Fruit fly (Drosophila melanogaster) whole organism, adult: Measurements from ENCODE around the gene CG32795.

Experiments used
- CG11617 ChIP-seq: fragments of 200-800 bp; sonication (Bioruptor generic); optimal IDR thresholded peaks from 2 replicates; lab custom pipeline; 2017; ENCODE audit warnings: mild to moderate bottlenecking, missing biosample characterization, missing genetic modification reagents, missing genetic modification characterization
- CG12768 ChIP-seq: fragments of 200-800 bp; sonication (Bioruptor generic); optimal IDR thresholded peaks from 2 replicates; lab custom pipeline; 2017; ENCODE audit warnings: missing biosample characterization, missing genetic modification characterization, mild to moderate bottlenecking, moderate library complexity, missing genetic modification reagents
- CG14711 ChIP-seq: fragments of 200-800 bp; sonication (Bioruptor generic); optimal IDR thresholded peaks from 2 replicates; lab custom pipeline; 2018; ENCODE audit warnings: missing biosample characterization, mild to moderate bottlenecking, missing genetic modification characterization, moderate library complexity
- CG1620 ChIP-seq: fragments of 200-800 bp; sonication (Bioruptor generic); optimal IDR thresholded peaks from 2 replicates; lab custom pipeline; 2016; ENCODE audit warnings: missing biosample characterization, missing genetic modification characterization
- CG33017 ChIP-seq: fragments of 200-800 bp; sonication (Bioruptor generic); optimal IDR thresholded peaks from 2 replicates; lab custom pipeline; 2018; ENCODE audit warnings: missing biosample characterization, mild to moderate bottlenecking, missing genetic modification characterization, moderate library complexity
- CG5204 ChIP-seq: fragments of 200-800 bp; sonication (Bioruptor generic); optimal IDR thresholded peaks from 2 replicates; lab custom pipeline; 2016; ENCODE audit warnings: missing biosample characterization, missing genetic modification characterization
- CG7045 ChIP-seq: fragments of 200-800 bp; sonication (Bioruptor generic); optimal IDR thresholded peaks from 2 replicates; lab custom pipeline; 2017; ENCODE audit warnings: missing biosample characterization, mild to moderate bottlenecking, missing genetic modification characterization
- CG7101 ChIP-seq: fragments of 200-800 bp; sonication (Bioruptor generic); optimal IDR thresholded peaks from 2 replicates; lab custom pipeline; 2018; ENCODE audit warnings: missing biosample characterization, mild to moderate bottlenecking, missing genetic modification characterization, moderate library complexity
- Clk ChIP-seq: fragments of 200-800 bp; sonication (Bioruptor generic); optimal IDR thresholded peaks from 2 replicates; lab custom pipeline; 2017; ENCODE audit warnings: missing biosample characterization, missing genetic modification characterization
- Crg-1 ChIP-seq: fragments of 200-800 bp; sonication (Bioruptor generic); optimal IDR thresholded peaks from 2 replicates; lab custom pipeline; 2016; ENCODE audit warnings: missing biosample characterization, missing genetic modification characterization
- Hr96 ChIP-seq: fragments of 200-800 bp; sonication (Bioruptor generic); optimal IDR thresholded peaks from 2 replicates; lab custom pipeline; 2016; ENCODE audit warnings: missing biosample characterization, missing genetic modification characterization
- Mnt ChIP-seq: fragments of 200-800 bp; sonication (Bioruptor generic); optimal IDR thresholded peaks from 2 replicates; lab custom pipeline; 2016; ENCODE audit warnings: missing biosample characterization, mild to moderate bottlenecking, missing genetic modification characterization
- bab1 ChIP-seq: fragments of 200-800 bp; sonication (Bioruptor generic); optimal IDR thresholded peaks from 3 replicates; lab custom pipeline; 2019; ENCODE audit warnings: missing biosample characterization, mild to moderate bottlenecking, missing genetic modification characterization, moderate library complexity
- cic ChIP-seq: fragments of 200-800 bp; sonication (Bioruptor generic); optimal IDR thresholded peaks from 2 replicates; lab custom pipeline; 2017; ENCODE audit warnings: missing biosample characterization, mild to moderate bottlenecking, missing genetic modification characterization, moderate library complexity
- cnc ChIP-seq, 2 experiments: fragments of >200 bp; optimal IDR thresholded peaks; 2 replicates each; lab custom pipeline; 2017
- kay ChIP-seq: fragments of 200-800 bp; sonication (Bioruptor generic); peaks from one replicate; lab custom pipeline; 2016; ENCODE audit warnings: missing biosample characterization, missing genetic modification characterization, borderline replicate concordance
- ovo ChIP-seq: fragments of 200-800 bp; sonication (Bioruptor generic); optimal IDR thresholded peaks from 2 replicates; lab custom pipeline; 2016; ENCODE audit warnings: missing biosample characterization, missing genetic modification characterization
- pad ChIP-seq: fragments of 200-800 bp; sonication (Bioruptor generic); optimal IDR thresholded peaks from 3 replicates; lab custom pipeline; 2017; ENCODE audit warnings: missing biosample characterization, missing genetic modification characterization, mild to moderate bottlenecking, moderate library complexity, missing genetic modification reagents
- tj ChIP-seq: fragments of 200-800 bp; sonication (Bioruptor generic); optimal IDR thresholded peaks from 3 replicates; lab custom pipeline; 2017; ENCODE audit warnings: missing biosample characterization, mild to moderate bottlenecking, missing genetic modification characterization, moderate library complexity
- toe ChIP-seq: fragments of 200-800 bp; sonication (Bioruptor generic); optimal IDR thresholded peaks from 2 replicates; lab custom pipeline; 2016; ENCODE audit warnings: missing biosample characterization, missing genetic modification characterization

Gene CG32795

DNA sequence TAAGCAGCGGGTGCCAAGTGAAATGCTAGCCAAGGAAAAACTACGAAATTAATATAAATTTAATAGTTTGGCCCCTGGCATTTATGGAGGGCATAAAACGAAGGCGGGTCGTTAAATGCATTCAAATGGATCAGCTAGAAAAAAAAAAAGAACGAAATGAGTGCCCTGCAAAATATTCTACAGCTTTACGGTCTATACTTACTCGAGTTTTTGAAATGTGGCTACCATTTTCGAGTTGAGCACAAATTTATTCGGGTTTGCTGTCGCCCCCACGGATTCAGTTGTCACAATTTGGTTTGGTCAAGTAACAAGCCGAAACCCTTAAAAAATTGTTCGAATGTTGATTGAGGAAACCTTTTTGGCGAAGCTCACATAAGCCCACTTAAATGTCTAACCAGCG is 19.2 kb upstream of the CG32795 start, which contains the start of gene CG12498:
Gene CG12498 (plus strand): TSS at position 301 of the 400 bp plus-strand sequence.
- no peak for TF ChIP-seq CG7045 (GFP tag; lab: Kevin White, UChicago)
- TF ChIP-seq Crg-1 (GFP tag; lab: Kevin White, UChicago) = no peak

DNA sequence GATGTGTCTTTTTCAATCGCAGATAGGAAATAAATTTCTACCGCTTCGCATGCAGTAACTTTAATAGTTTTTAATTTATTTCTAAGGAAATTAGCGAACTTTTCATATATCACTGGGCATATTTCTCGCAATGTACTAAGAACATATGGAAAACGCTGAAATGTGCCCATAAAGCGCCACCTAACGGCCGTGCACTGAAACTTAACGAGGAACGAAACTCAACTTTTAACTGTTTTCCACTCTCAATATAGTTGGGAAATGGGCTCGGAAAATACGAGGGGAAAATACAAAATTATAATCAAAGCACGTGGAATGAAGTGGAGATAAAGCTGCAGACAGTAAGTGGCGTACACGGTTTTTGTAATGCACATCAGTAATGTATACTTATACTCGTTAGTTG is 13.4 kb upstream of the CG32795 start:
- TF ChIP-seq CG12768 (no peak), CG5204 (no peak), CG7045 (GFP tag; lab: Kevin White, UChicago) (no peak), CG7101 (tag; lab: Kevin White, UChicago) (no peak), CG1620 (GFP tag; lab: Kevin White, UChicago) (no peak), cic (GFP tag; lab: Kevin White, UChicago) (no peak), tj (GFP tag; lab: Kevin White, UChicago) (no peak), CG33017 (tag; lab: Kevin White, UChicago) (no peak), CG14711 (no peak), toe (no peak), CG11617 (no peak), Crg-1 (GFP tag; lab: Kevin White, UChicago) (no peak), Hr96 (GFP tag; lab: Kevin White, UChicago) (no peak), kay (no peak), Clk (GFP tag; lab: Kevin White, UChicago) (no peak), Mnt (no peak), ovo (no peak)

dm6 chrX:2802998-2803397 is 12.6 kb upstream of the CG32795 start:
- TF ChIP-seq CG12768 (no peak), cic (GFP tag; lab: Kevin White, UChicago) (no peak), CG14711 (no peak), bab1 (GFP tag; lab: Kevin White, UChicago) (no peak)

- TF ChIP-seq pad = peak; percentile 1
- no peak for TF ChIP-seq bab1 (GFP tag; lab: Kevin White, UChicago)
- no peak for TF ChIP-seq kay
- no peak for TF ChIP-seq CG7045 (GFP tag; lab: Kevin White, UChicago)
- no peak for TF ChIP-seq ovo
- TF ChIP-seq CG7101 (tag; lab: Kevin White, UChicago) = no peak
- no peak for TF ChIP-seq toe
- TF ChIP-seq CG14711 = peak; percentile 26
- no peak for TF ChIP-seq CG5204
These were observed 6.2 kb upstream of the CG32795 start, which contains the start of gene w for dm6 chrX:2796345-2797256. Gene w (minus strand): TSS chrX:2796466.

DNA sequence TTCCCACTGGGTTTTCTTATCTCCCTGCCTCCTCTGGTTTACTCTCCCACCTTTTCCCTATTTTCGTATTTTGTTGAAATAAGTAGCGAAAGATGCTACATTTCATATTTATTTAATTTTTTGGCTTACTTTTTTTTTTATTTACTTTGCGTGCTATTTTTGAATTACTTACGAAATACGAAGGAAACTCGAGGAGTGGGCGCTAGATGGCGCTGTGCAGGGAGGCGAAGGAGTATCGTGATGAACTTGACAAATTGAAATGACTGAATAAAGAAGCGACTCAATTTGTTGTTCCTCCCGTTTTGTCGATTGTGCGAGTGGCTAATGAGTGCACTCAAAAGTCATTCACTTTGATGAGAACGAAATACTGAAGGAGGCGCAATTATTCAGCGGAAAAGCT is 4.5 kb upstream of the CG32795 start:
- TF ChIP-seq ovo (no peak), cic (GFP tag; lab: Kevin White, UChicago) (no peak)

DNA sequence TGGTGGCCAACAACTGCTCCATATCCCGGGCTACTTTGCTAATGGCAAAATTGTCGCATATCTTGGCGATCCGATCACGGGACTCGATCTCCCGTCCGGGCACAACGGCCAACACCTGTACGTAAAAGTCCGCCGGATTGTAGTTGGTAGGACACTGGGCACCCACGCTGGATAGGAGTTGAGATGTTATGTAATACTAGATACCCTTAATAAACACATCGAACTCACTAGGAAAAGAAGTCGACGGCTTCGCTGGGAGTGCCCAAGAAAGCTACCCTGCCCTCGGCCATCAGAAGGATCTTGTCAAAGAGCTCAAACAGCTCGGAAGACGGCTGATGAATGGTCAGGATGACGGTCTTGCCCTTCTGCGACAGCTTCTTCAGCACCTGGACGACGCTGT is 1.5 kb upstream of the CG32795 start:
- TF ChIP-seq CG7101 (tag; lab: Kevin White, UChicago) (no peak), Hr96 (GFP tag; lab: Kevin White, UChicago) (no peak), cnc (optimal IDR thresholded peaks at IDR 0.05; lab: Kevin White, UChicago) (no peak), Clk (GFP tag; lab: Kevin White, UChicago) (no peak), ovo (no peak), kay (no peak), tj (GFP tag; lab: Kevin White, UChicago) (no peak), bab1 (GFP tag; lab: Kevin White, UChicago) (no peak)

- peak; percentile 20 for TF ChIP-seq tj (GFP tag; lab: Kevin White, UChicago)
- no peak for TF ChIP-seq cnc (optimal IDR thresholded peaks at IDR 0.05; lab: Kevin White, UChicago)
These were observed 897 bp downstream of the CG32795 start for dm6 chrX:2789285-2790054.
